Fruit fly (Drosophila melanogaster): ENCODE measurements around the gene Sdic2.

Gene Sdic2

dm6 chrX:20166484-20167038 lies 19.7 kb downstream of the Sdic2 start, which contains the start of gene CG9577 (continued):
- TF ChIP-seq svp (GFP tag) (peak; percentile 78), eg (GFP tag; IDR thresholded peaks at IDR 0.05) (peak; percentile 50; the same call in 1 of the 3 replicates), CG4318 (GFP tag; optimal IDR thresholded peaks at IDR 0.05) (no peak), CG6808 (GFP tag; optimal IDR thresholded peaks at IDR 0.05) (peak; percentile 87), CG7368 (GFP tag; optimal IDR thresholded peaks at IDR 0.05) (peak; percentile 29)

dm6 chrX:20165773-20166412 lies 20.4 kb downstream of the Sdic2 start, which contains the start of gene Phf7:
Gene Phf7, minus strand, starts transcription at chrX:20165830.
- TF ChIP-seq CG6792 (GFP tag; optimal IDR thresholded peaks at IDR 0.05), result no peak
- TF ChIP-seq Met (GFP tag; optimal IDR thresholded peaks at IDR 0.05), result no peak
- TF ChIP-seq Ets96B (tag; optimal IDR thresholded peaks at IDR 0.05), result no peak
- TF ChIP-seq CG6854 (GFP tag; optimal IDR thresholded peaks at IDR 0.05), result no peak
- no peak for TF ChIP-seq net (GFP tag; optimal IDR thresholded peaks at IDR 0.05)
- no peak for TF ChIP-seq svp (GFP tag)
- no peak for TF ChIP-seq dac (GFP tag; optimal IDR thresholded peaks at IDR 0.05)
- peak; percentile 3 for TF ChIP-seq Eip78C (GFP tag)

- TF ChIP-seq esn (GFP tag; optimal IDR thresholded peaks at IDR 0.05), result peak; percentile 3
- TF ChIP-seq net (GFP tag; optimal IDR thresholded peaks at IDR 0.05), result no peak
Measured at dm6 chrX:20162586-20162985, 23.7 kb downstream of the Sdic2 start.

dm6 chrX:20159679-20160140 lies 26.6 kb downstream of the Sdic2 start, which contains the start of gene Rab35:
Gene Rab35, minus strand, starts transcription at chrX:20159872.
- TF ChIP-seq CG9139 (GFP tag; optimal IDR thresholded peaks at IDR 0.05) (no peak), spab (GFP tag; optimal IDR thresholded peaks at IDR 0.05) (no peak), Hr39 (GFP tag; optimal IDR thresholded peaks at IDR 0.05) (peak; percentile 16), topi (GFP tag; optimal IDR thresholded peaks at IDR 0.05) (peak; percentile 11), OdsH (GFP tag; optimal IDR thresholded peaks at IDR 0.05) (peak; percentile 6), CG10631 (GFP tag; optimal IDR thresholded peaks at IDR 0.05) (peak; percentile 25), Eip78C (GFP tag) (peak; percentile 34), cyc (GFP tag; optimal IDR thresholded peaks at IDR 0.05) (peak; percentile 4), CG3919 (GFP tag; optimal IDR thresholded peaks at IDR 0.05) (no peak), esn (GFP tag; optimal IDR thresholded peaks at IDR 0.05) (peak; percentile 22), svp (GFP tag) (peak; percentile 24)

- TF ChIP-seq salr (GFP tag; optimal IDR thresholded peaks at IDR 0.05) (peak in 1 of 2 experiments; percentile 16), CG8319 (GFP tag; optimal IDR thresholded peaks at IDR 0.05) (no peak), vri (GFP tag; optimal IDR thresholded peaks at IDR 0.05) (peak; percentile 63), CG1621 (tag; optimal IDR thresholded peaks at IDR 0.05) (peak; percentile 21), achi (GFP tag; optimal IDR thresholded peaks at IDR 0.05) (no peak), ss (GFP tag; optimal IDR thresholded peaks at IDR 0.05) (peak; percentile 38 to 70), CG34406 (GFP tag; optimal IDR thresholded peaks at IDR 0.05) (peak; percentile 19), CG6792 (GFP tag; optimal IDR thresholded peaks at IDR 0.05) (no peak), CG9139 (GFP tag; optimal IDR thresholded peaks at IDR 0.05) (peak; percentile 32), Sox14 (GFP tag; optimal IDR thresholded peaks at IDR 0.05) (peak; percentile 67), Lpt (GFP tag; optimal IDR thresholded peaks at IDR 0.05) (peak; percentile 15), Hr39 (GFP tag; optimal IDR thresholded peaks at IDR 0.05) (no peak), CG11294 (GFP tag; IDR thresholded peaks at IDR 0.05) (no peak), eg (GFP tag; IDR thresholded peaks at IDR 0.05) (peak; percentile 75), CG10631 (GFP tag; optimal IDR thresholded peaks at IDR 0.05) (no peak), Smox (GFP tag; optimal IDR thresholded peaks at IDR 0.05) (no peak), Eip75B (GFP tag; optimal IDR thresholded peaks at IDR 0.05) (peak; percentile 28), Blimp-1 (GFP tag; optimal IDR thresholded peaks at IDR 0.05) (peak; percentile 16), CG16779 (tag; optimal IDR thresholded peaks at IDR 0.05) (peak; percentile 47), CG6163 (GFP tag; IDR thresholded peaks at IDR 0.05) (peak; percentile 75; the same call in 2 of the 3 replicates), Gug (GFP tag; IDR thresholded peaks at IDR 0.05) (peak; percentile 39), Sox102F (GFP tag; optimal IDR thresholded peaks at IDR 0.05) (no peak), Eip78C (GFP tag) (peak; percentile 52), lz (GFP tag; optimal IDR thresholded peaks at IDR 0.05) (no peak), CG8632 (GFP tag; optimal IDR thresholded peaks at IDR 0.05) (peak; percentile 12), CG3032 (tag; optimal IDR thresholded peaks at IDR 0.05) (peak; percentile 7), net (GFP tag; optimal IDR thresholded peaks at IDR 0.05) (peak; percentile 26), acj6 (GFP tag; optimal IDR thresholded peaks at IDR 0.05) (no peak)
Measured at dm6 chrX:20158943-20159385, 27.3 kb downstream of the Sdic2 start.
